Fruit fly (Drosophila melanogaster): Measurements from ENCODE around the gene RhoGAP71E.

The RhoGAP71E gene

DNA sequence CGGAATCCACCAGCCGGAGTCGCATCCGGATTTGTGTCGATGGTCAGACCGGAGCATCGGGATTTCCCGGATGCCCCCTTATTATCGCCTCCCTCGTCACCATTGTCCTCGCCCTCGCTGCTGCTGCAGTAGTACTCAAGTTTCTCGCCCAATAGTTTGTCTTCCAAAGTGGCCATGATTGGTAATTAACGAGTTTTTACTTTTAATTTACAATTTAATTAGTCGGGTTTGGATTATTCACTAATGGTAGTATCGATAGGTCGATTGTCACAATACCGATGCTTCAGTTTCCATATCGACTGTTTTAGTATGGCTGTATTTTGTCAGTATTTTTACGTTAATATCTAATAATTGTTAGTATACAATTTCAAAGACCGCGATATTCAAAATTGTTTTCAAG, 21.4 kb downstream of the RhoGAP71E start, which contains the start of gene CG7650 (continued):
- no peak for TF ChIP-seq CG8924 (tag; optimal IDR thresholded peaks at IDR 0.05)
- TF ChIP-seq ap (GFP tag; IDR thresholded peaks at IDR 0.05): no peak
- no peak for TF ChIP-seq CG13775 (GFP tag; optimal IDR thresholded peaks at IDR 0.05)
- TF ChIP-seq CG33213 (GFP tag; optimal IDR thresholded peaks at IDR 0.05): no peak
- no peak for TF ChIP-seq Eip74EF (GFP tag; optimal IDR thresholded peaks at IDR 0.05)
- no peak for TF ChIP-seq Ssrp (tag; optimal IDR thresholded peaks at IDR 0.05)
- no peak for TF ChIP-seq Trl (optimal IDR thresholded peaks at IDR 0.05)
- no peak for TF ChIP-seq Trl (GFP tag; optimal IDR thresholded peaks at IDR 0.05)
- no peak for TF ChIP-seq CG8765 (GFP tag; IDR thresholded peaks at IDR 0.05)
- no peak for TF ChIP-seq Max (GFP tag; optimal IDR thresholded peaks at IDR 0.05)
- TF ChIP-seq gcm2 (GFP tag; optimal IDR thresholded peaks at IDR 0.05): no peak
- TF ChIP-seq CG8281 (tag; optimal IDR thresholded peaks at IDR 0.05): no peak
- TF ChIP-seq CG10366 (GFP tag; IDR thresholded peaks at IDR 0.05): no peak
- TF ChIP-seq sob (GFP tag; IDR thresholded peaks at IDR 0.05): no peak
- TF ChIP-seq Hmx (GFP tag; optimal IDR thresholded peaks at IDR 0.05): no peak
- TF ChIP-seq pzg (GFP tag; optimal IDR thresholded peaks at IDR 0.05): peak; percentile 81
- no peak for TF ChIP-seq p53 (GFP tag; optimal IDR thresholded peaks at IDR 0.05)
- no peak for TF ChIP-seq CG4707 (GFP tag; optimal IDR thresholded peaks at IDR 0.05)
- TF ChIP-seq repo (GFP tag; optimal IDR thresholded peaks at IDR 0.05): no peak
- TF ChIP-seq CG30431 (GFP tag; optimal IDR thresholded peaks at IDR 0.05): no peak
- TF ChIP-seq NfI (GFP tag; optimal IDR thresholded peaks at IDR 0.05): no peak
- TF ChIP-seq CG1233 (GFP tag; optimal IDR thresholded peaks at IDR 0.05): no peak
- no peak for TF ChIP-seq eyg (GFP tag; optimal IDR thresholded peaks at IDR 0.05)
- no peak for TF ChIP-seq Neu2 (GFP tag; optimal IDR thresholded peaks at IDR 0.05; ENCODE audit: borderline replicate concordance)
- TF ChIP-seq C15 (GFP tag; IDR thresholded peaks at IDR 0.05): no peak
- no peak for TF ChIP-seq CTCF (GFP tag; optimal IDR thresholded peaks at IDR 0.05)
- no peak for TF ChIP-seq CG11093 (GFP tag; IDR thresholded peaks at IDR 0.05)
- TF ChIP-seq Fer2 (tag; optimal IDR thresholded peaks at IDR 0.05): no peak
- TF ChIP-seq Hsf (GFP tag; optimal IDR thresholded peaks at IDR 0.05): no peak
- no peak for TF ChIP-seq CG1024 (GFP tag; IDR thresholded peaks at IDR 0.05)
- no peak for TF ChIP-seq pros (GFP tag; optimal IDR thresholded peaks at IDR 0.05)
- peak; percentile 91 for TF ChIP-seq CG4617 (GFP tag; optimal IDR thresholded peaks at IDR 0.05; ENCODE audit: borderline replicate concordance)

DNA sequence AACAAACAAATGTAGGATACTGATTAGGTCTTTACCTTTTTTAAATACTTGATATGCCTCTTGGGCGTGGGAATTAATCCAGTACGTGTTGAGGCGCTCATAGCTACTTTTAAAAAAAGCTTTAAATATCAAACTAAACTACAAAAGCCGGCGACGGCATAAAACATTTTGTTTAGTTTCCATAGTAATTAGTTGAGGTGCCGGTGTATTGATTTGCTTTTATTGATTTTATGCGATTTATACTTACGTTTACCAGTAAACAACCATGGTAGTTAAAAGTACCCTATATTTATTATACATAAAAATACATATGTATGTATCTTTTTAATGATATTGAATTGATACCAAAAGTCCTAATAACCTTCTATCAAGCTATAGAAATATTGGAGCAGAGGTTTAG, 24.1 kb downstream of the RhoGAP71E start, which contains the start of gene CG13449:
TSS of gene CG13449 (minus strand) at position 101 of the 400 bp plus-strand sequence.
- no peak for TF ChIP-seq CG4730 (GFP tag; IDR thresholded peaks at IDR 0.05)
- no peak for TF ChIP-seq CG14965 (GFP tag; optimal IDR thresholded peaks at IDR 0.05; ENCODE audit: borderline replicate concordance)
- TF ChIP-seq Aef1 (GFP tag; IDR thresholded peaks at IDR 0.05): no peak
- TF ChIP-seq Fer1 (GFP tag; optimal IDR thresholded peaks at IDR 0.05): no peak
- TF ChIP-seq gt (GFP tag; IDR thresholded peaks at IDR 0.05): no peak
- TF ChIP-seq psq (GFP tag; optimal IDR thresholded peaks at IDR 0.05): no peak
- no peak for TF ChIP-seq Gsc (GFP tag; IDR thresholded peaks at IDR 0.05)

DNA sequence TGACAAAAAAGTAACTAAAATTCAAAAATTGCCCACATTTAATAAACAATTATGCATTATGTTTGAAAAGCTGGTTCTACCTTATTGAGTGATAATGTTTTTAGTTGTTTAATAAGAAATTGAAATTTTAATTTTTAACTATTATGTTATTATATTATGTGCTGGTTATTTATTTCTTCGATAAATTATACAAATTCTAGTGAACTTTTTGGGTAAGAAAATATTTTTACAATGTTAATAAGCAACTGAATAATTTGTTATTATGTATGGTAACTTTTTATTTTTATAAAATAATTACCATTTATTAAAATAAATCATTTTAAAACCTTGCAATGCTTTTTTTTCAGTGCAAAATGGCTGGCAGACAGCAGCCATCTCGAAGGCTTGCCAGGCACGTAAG, 27.8 kb downstream of the RhoGAP71E start:
- no peak for TF ChIP-seq CG5953 (GFP tag; IDR thresholded peaks at IDR 0.05)
- TF ChIP-seq Meics (GFP tag; optimal IDR thresholded peaks at IDR 0.05): peak; percentile 55
- TF ChIP-seq gcm (GFP tag; optimal IDR thresholded peaks at IDR 0.05): no peak
- TF ChIP-seq chn (GFP tag; optimal IDR thresholded peaks at IDR 0.05): no peak
- TF ChIP-seq CG8478 (optimal IDR thresholded peaks at IDR 0.05): no peak
- no peak for TF ChIP-seq CG3407 (GFP tag; optimal IDR thresholded peaks at IDR 0.05)
- no peak for TF ChIP-seq CG18619 (GFP tag; optimal IDR thresholded peaks at IDR 0.05)
- peak; percentile 29 for TF ChIP-seq CG13424 (tag; optimal IDR thresholded peaks at IDR 0.05)
- no peak for TF ChIP-seq klu (GFP tag; IDR thresholded peaks at IDR 0.05)
- no peak for TF ChIP-seq crp (GFP tag; optimal IDR thresholded peaks at IDR 0.05)
- TF ChIP-seq CG2120 (GFP tag; optimal IDR thresholded peaks at IDR 0.05): no peak
- TF ChIP-seq HHEX (GFP tag; optimal IDR thresholded peaks at IDR 0.05): no peak
- TF ChIP-seq rib (GFP tag; IDR thresholded peaks at IDR 0.05): no peak
- TF ChIP-seq Atf-2 (GFP tag; optimal IDR thresholded peaks at IDR 0.05): no peak
- TF ChIP-seq nmo (GFP tag; optimal IDR thresholded peaks at IDR 0.05): peak; percentile 14

Data from whole organism, embryonic.